Fruit fly (Drosophila melanogaster) whole organism, wandering third instar larva: ENCODE measurements around the gene Awh.

ENCODE experiments used
- Abd-B ChIP-seq: fragments of >200 bp; optimal IDR thresholded peaks from 2 replicates; lab custom pipeline; 2017; ENCODE audit warnings: missing biosample characterization, missing genetic modification characterization
- CrebA ChIP-seq: fragments of 200-800 bp; sonication (Bioruptor generic); optimal IDR thresholded peaks from 2 replicates; lab custom pipeline; 2016; ENCODE audit warnings: missing biosample characterization, mild to moderate bottlenecking, missing genetic modification characterization, borderline replicate concordance
- brk ChIP-seq: fragments of 200-800 bp; sonication (Bioruptor generic); optimal IDR thresholded peaks from 2 replicates; lab custom pipeline; 2016; ENCODE audit warnings: missing biosample characterization, mild to moderate bottlenecking, missing genetic modification characterization
- foxo ChIP-seq, 2 experiments: fragments of 200-800 bp; sonication (Bioruptor generic); optimal IDR thresholded peaks; 2 replicates in 1 of 2; 3 replicates in 1 of 2; lab custom pipeline; 2016 to 2017; ENCODE audit warnings: missing biosample characterization in 2 of 2, missing genetic modification characterization in 2 of 2
- fru ChIP-seq: fragments of 200-800 bp; sonication (Bioruptor generic); optimal IDR thresholded peaks from 3 replicates; lab custom pipeline; 2016; ENCODE audit warnings: missing biosample characterization, mild to moderate bottlenecking, missing genetic modification characterization
- lola ChIP-seq: fragments of >200 bp; optimal IDR thresholded peaks from 2 replicates; lab custom pipeline; 2017; ENCODE audit warnings: missing biosample characterization, missing genetic modification characterization
- pan ChIP-seq: fragments of >200 bp; optimal IDR thresholded peaks from 2 replicates; lab custom pipeline; 2017
- rgr ChIP-seq: fragments of 200-800 bp; sonication (Bioruptor generic); optimal IDR thresholded peaks from 3 replicates; lab custom pipeline; 2016; ENCODE audit warnings: missing biosample characterization, mild to moderate bottlenecking, missing genetic modification characterization

dm6 chr3L:3890860-3891259 is 44.9 kb downstream of the Awh start:
- TF ChIP-seq rgr (no peak), Abd-B (GFP tag; lab: Kevin White, UChicago) (no peak), lola (GFP tag; lab: Kevin White, UChicago) (no peak), brk (GFP tag; lab: Kevin White, UChicago) (no peak), fru (no peak), foxo (GFP tag; optimal IDR thresholded peaks at IDR 0.05; lab: Kevin White, UChicago) (no peak), CrebA (GFP tag; lab: Kevin White, UChicago) (no peak), pan (no peak)
